Fruit fly (Drosophila melanogaster) whole organism: Measurements from ENCODE around the gene ND-30.

Experiments used
- CG8478 ChIP-seq: fragments of >200 bp; optimal IDR thresholded peaks from 2 replicates; lab custom pipeline; 2018; ENCODE audit warnings: inconsistent platforms
- pan ChIP-seq: fragments of >200 bp; optimal IDR thresholded peaks from 2 replicates; lab custom pipeline; 2017
- psq ChIP-seq: fragments of >200 bp; optimal IDR thresholded peaks from 2 replicates; lab custom pipeline; 2017
- usp ChIP-seq: fragments of >200 bp; optimal IDR thresholded peaks from 2 replicates; lab custom pipeline; 2017; ENCODE audit warnings: missing biosample characterization, missing genetic modification characterization, mixed read lengths

DNA sequence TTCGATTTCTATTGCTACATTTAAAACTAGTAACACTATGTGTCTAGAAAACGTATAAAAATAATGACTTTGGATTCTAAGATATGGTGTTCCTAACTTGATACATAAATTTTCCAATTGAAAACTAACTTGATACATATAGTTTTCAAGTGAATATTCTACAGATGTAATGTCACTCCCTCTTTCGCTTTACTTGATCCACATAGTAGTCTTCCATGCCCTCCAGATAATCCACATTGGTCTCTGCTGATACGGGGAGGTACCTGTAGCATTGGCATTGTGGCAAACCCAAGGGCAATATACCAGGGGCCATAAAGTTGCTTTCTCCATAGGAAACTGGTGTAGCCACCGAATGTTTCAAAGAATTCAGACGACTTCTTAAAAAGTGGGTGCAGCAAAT, 48.3 kb downstream of the ND-30 start, which contains the start of gene CG45066:
- TF ChIP-seq CG8478 (lab: Kevin White, UChicago) (no peak), usp (GFP tag; lab: Kevin White, UChicago) (no peak), pan (lab: Kevin White, UChicago) (no peak), psq (lab: Kevin White, UChicago) (no peak)
